Worm (Caenorhabditis elegans) whole organism, L1 larva: Measurements from ENCODE around the gene rps-18.

Experiments used
- efl-1 ChIP-seq, 4 experiments: fragments of 150-350 bp; optimal IDR thresholded peaks in 3 of 4; peaks in 1 of 4; 1 replicate in 1 of 4; 2 replicates in 3 of 4; lab custom pipeline; 2014; ENCODE audit warnings: missing biosample characterization in 2 of 4, missing genetic modification characterization in 2 of 4, missing genetic modification reagents in 2 of 4
- isw-1 ChIP-seq: fragments of 200-800 bp; sonication (Bioruptor generic); IDR thresholded peaks from 2 replicates; pipeline ENCODE4 v1.3.6; 2022; ENCODE audit warnings: missing genetic modification characterization, missing compliant biosample characterization
- jun-1 ChIP-seq: fragments of 150-350 bp; optimal IDR thresholded peaks from 2 replicates; lab custom pipeline; 2014; ENCODE audit warnings: missing biosample characterization, missing genetic modification reagents, missing genetic modification characterization
- mdl-1 ChIP-seq, 2 experiments: fragments of 150-350 bp; optimal IDR thresholded peaks; 2 replicates each; lab custom pipeline; 2014 to 2017; ENCODE audit warnings: missing biosample characterization in 2 of 2, missing genetic modification characterization in 2 of 2, inconsistent platforms in 1 of 2
- mep-1 ChIP-seq: fragments of 150-350 bp; optimal IDR thresholded peaks from 2 replicates; lab custom pipeline; 2014; ENCODE audit warnings: missing biosample characterization, missing genetic modification characterization
- nhr-20 ChIP-seq: sonication (generic microtip); optimal IDR thresholded peaks from 2 replicates; lab custom pipeline; 2016; ENCODE audit warnings: mild to moderate bottlenecking, missing genetic modification characterization, missing compliant biosample characterization
- nhr-76 ChIP-seq: sonication (generic microtip); optimal IDR thresholded peaks from 2 replicates; lab custom pipeline; 2017; ENCODE audit warnings: missing biosample characterization, missing genetic modification characterization
- nhr-90 ChIP-seq: sonication (generic microtip); optimal IDR thresholded peaks from 2 replicates; lab custom pipeline; 2016; ENCODE audit warnings: mild to moderate bottlenecking, missing genetic modification characterization, missing compliant biosample characterization; ENCODE audit not compliant: poor library complexity
- rnt-1 ChIP-seq: sonication (generic microtip); optimal IDR thresholded peaks from 2 replicates; lab custom pipeline; 2016; ENCODE audit warnings: mild to moderate bottlenecking, missing genetic modification characterization, moderate library complexity, missing compliant biosample characterization
- skn-1 ChIP-seq: fragments of 150-350 bp; optimal IDR thresholded peaks from 2 replicates; lab custom pipeline; 2014; ENCODE audit warnings: missing biosample characterization, missing genetic modification characterization
- snpc-4 ChIP-seq: fragments of 150-350 bp; optimal IDR thresholded peaks from 2 replicates; lab custom pipeline; 2014; ENCODE audit warnings: missing biosample characterization, missing genetic modification characterization
- sox-4 ChIP-seq: sonication (generic microtip); optimal IDR thresholded peaks from 2 replicates; lab custom pipeline; 2016; ENCODE audit warnings: missing genetic modification characterization, missing compliant biosample characterization
- xbp-1 ChIP-seq: sonication (generic microtip); optimal IDR thresholded peaks from 2 replicates; lab custom pipeline; 2016; ENCODE audit warnings: missing genetic modification characterization, missing compliant biosample characterization
- ztf-4 ChIP-seq: fragments of 150-350 bp; optimal IDR thresholded peaks from 2 replicates; lab custom pipeline; 2014; ENCODE audit warnings: missing biosample characterization, missing genetic modification characterization

DNA sequence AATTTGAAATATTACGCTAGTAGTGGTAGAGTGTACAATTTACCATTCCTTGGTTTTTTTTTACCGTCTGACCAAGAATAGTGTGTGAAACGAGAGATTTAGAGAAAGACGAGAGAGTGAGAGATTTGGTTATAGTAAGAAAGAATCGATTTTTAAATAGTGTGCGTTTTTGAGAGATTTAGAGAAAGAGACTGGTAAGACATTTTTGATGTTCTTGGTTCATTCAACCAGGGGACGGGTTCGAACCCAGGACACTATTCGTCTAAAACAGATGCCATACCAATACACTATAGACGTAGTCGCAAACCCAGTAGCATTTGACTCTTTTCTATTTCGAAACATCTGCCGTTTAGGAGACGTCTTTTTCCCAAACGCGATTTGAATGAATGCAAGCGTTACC, 12.6 kb downstream of the rps-18 start:
- TF ChIP-seq nhr-76 (tag; lab: Kevin White, UChicago) (peak; percentile 59), xbp-1 (tag; lab: Kevin White, UChicago) (peak; percentile 75), rnt-1 (peak; percentile 82), jun-1 (tag; lab: Kevin White, UChicago) (peak; percentile 67), mep-1 (peak; percentile 85), snpc-4 (peak; percentile 55), mdl-1 (tag; optimal IDR thresholded peaks at IDR 0.05; lab: Kevin White, UChicago) (peak in 1 of 2 experiments; percentile 40), isw-1 (peak; percentile 32; the same call in 1 of the 2 replicates), skn-1 (peak; percentile 43), nhr-20 (tag; lab: Kevin White, UChicago) (peak; percentile 88), nhr-90 (peak; percentile 93), sox-4 (tag; lab: Kevin White, UChicago) (no peak), efl-1 (optimal IDR thresholded peaks at IDR 0.05; lab: Kevin White, UChicago) (peak; percentile 73 to 78), efl-1 (GFP tag; optimal IDR thresholded peaks at IDR 0.05 in 1 of 2; lab: Kevin White, UChicago) (peak; percentile 39 to 93), ztf-4 (peak; percentile 70)
